Fruit fly (Drosophila melanogaster) whole organism, embryonic: ENCODE data around the gene CG32647.

Experiments used
- Abd-B ChIP-seq: fragments of 200-800 bp; sonication (Bioruptor generic); optimal IDR thresholded peaks from 2 replicates; lab custom pipeline; 2018; ENCODE audit warnings: missing biosample characterization, mild to moderate bottlenecking, missing genetic modification characterization, moderate library complexity
- BEAF-32 ChIP-seq: fragments of 200-800 bp; sonication (Bioruptor generic); optimal IDR thresholded peaks from 3 replicates; lab custom pipeline; 2017; ENCODE audit warnings: missing biosample characterization, missing genetic modification characterization, mild to moderate bottlenecking, moderate library complexity, missing genetic modification reagents
- Bteb2 ChIP-seq: fragments of 200-800 bp; sonication (Bioruptor generic); optimal IDR thresholded peaks from 2 replicates; lab custom pipeline; 2016; ENCODE audit warnings: missing biosample characterization, missing genetic modification characterization
- CG12104 ChIP-seq: fragments of 200-800 bp; sonication (Bioruptor generic); optimal IDR thresholded peaks from 3 replicates; lab custom pipeline; 2016; ENCODE audit warnings: missing biosample characterization, missing genetic modification characterization
- CG15073 ChIP-seq: fragments of 200-800 bp; sonication (Bioruptor generic); optimal IDR thresholded peaks from 2 replicates; lab custom pipeline; 2016; ENCODE audit warnings: missing biosample characterization, missing genetic modification characterization
- CG15514 ChIP-seq: fragments of 200-800 bp; sonication (Bioruptor generic); optimal IDR thresholded peaks from 3 replicates; lab custom pipeline; 2017; ENCODE audit warnings: missing biosample characterization, missing genetic modification characterization, mild to moderate bottlenecking, moderate library complexity, missing genetic modification reagents
- CG15696 ChIP-seq: fragments of 200-800 bp; sonication (Bioruptor generic); optimal IDR thresholded peaks from 2 replicates; lab custom pipeline; 2019; ENCODE audit warnings: missing biosample characterization, mild to moderate bottlenecking, missing genetic modification characterization, moderate library complexity
- CG16813 ChIP-seq: fragments of 200-800 bp; sonication (Bioruptor generic); IDR thresholded peaks from 3 replicates; pipeline ENCODE4 v1.3.6; 2022; ENCODE audit warnings: missing biosample characterization, missing genetic modification characterization; ENCODE audit not compliant: partially characterized antibody
- CG17385 ChIP-seq: fragments of 200-800 bp; sonication (Bioruptor generic); optimal IDR thresholded peaks from 3 replicates; lab custom pipeline; 2018; ENCODE audit warnings: missing biosample characterization, mild to moderate bottlenecking, missing genetic modification characterization
- CG17802 ChIP-seq: fragments of 200-800 bp; sonication (Bioruptor generic); optimal IDR thresholded peaks from 2 replicates; lab custom pipeline; 2018; ENCODE audit warnings: missing biosample characterization, mild to moderate bottlenecking, missing genetic modification characterization, moderate library complexity
- CG2116 ChIP-seq: fragments of 200-800 bp; sonication (Bioruptor generic); optimal IDR thresholded peaks from 3 replicates; lab custom pipeline; 2018; ENCODE audit warnings: missing biosample characterization, mild to moderate bottlenecking, missing genetic modification characterization
- CG31224 ChIP-seq: fragments of 200-800 bp; sonication (Bioruptor generic); IDR thresholded peaks from 2 replicates; pipeline ENCODE4 v1.3.6; 2022; ENCODE audit warnings: missing biosample characterization, missing genetic modification characterization
- CG31441 ChIP-seq: fragments of 200-800 bp; sonication (Bioruptor generic); IDR thresholded peaks from 2 replicates; pipeline ENCODE4 v1.3.6; 2022; ENCODE audit warnings: missing biosample characterization, missing genetic modification characterization
- CG33557 ChIP-seq: fragments of 200-800 bp; sonication (Bioruptor generic); optimal IDR thresholded peaks from 2 replicates; lab custom pipeline; 2019; ENCODE audit warnings: missing biosample characterization, mild to moderate bottlenecking, missing genetic modification characterization, moderate library complexity
- CG34224 ChIP-seq: fragments of 200-800 bp; sonication (Bioruptor generic); IDR thresholded peaks from 3 replicates; pipeline ENCODE4 v1.3.6; 2022; ENCODE audit warnings: missing biosample characterization, missing genetic modification characterization; ENCODE audit not compliant: partially characterized antibody
- CG42726 ChIP-seq: fragments of 200-800 bp; sonication (Bioruptor generic); IDR thresholded peaks from 2 replicates; pipeline ENCODE4 v1.3.6; 2022; ENCODE audit warnings: missing biosample characterization, missing genetic modification characterization; ENCODE audit not compliant: partially characterized antibody
- CG4820 ChIP-seq: fragments of 200-800 bp; sonication (Bioruptor generic); optimal IDR thresholded peaks from 3 replicates; lab custom pipeline; 2016; ENCODE audit warnings: missing biosample characterization, missing genetic modification characterization
- CG6791 ChIP-seq: fragments of 200-800 bp; sonication (Bioruptor generic); IDR thresholded peaks from 3 replicates; pipeline ENCODE4 v1.3.6; 2022; ENCODE audit warnings: missing biosample characterization, missing genetic modification characterization; ENCODE audit not compliant: partially characterized antibody
- CG9437 ChIP-seq: fragments of 200-800 bp; sonication (Bioruptor generic); optimal IDR thresholded peaks from 2 replicates; lab custom pipeline; 2018; ENCODE audit warnings: missing biosample characterization, mild to moderate bottlenecking, missing genetic modification characterization
- CG9932 ChIP-seq: fragments of 200-800 bp; sonication (Bioruptor generic); IDR thresholded peaks from 2 replicates; pipeline ENCODE4 v1.3.6; 2022; ENCODE audit warnings: missing biosample characterization, missing genetic modification characterization
- Camta ChIP-seq: fragments of 200-800 bp; sonication (Bioruptor generic); optimal IDR thresholded peaks from 2 replicates; lab custom pipeline; 2016; ENCODE audit warnings: missing biosample characterization, missing genetic modification characterization
- Dad ChIP-seq: fragments of 200-800 bp; sonication (Bioruptor generic); optimal IDR thresholded peaks from 3 replicates; lab custom pipeline; 2016; ENCODE audit warnings: missing biosample characterization, missing genetic modification characterization
- Dll ChIP-seq: fragments of 200-800 bp; sonication (Bioruptor generic); IDR thresholded peaks from 4 replicates; pipeline ENCODE4 v1.3.6; 2022; ENCODE audit warnings: missing biosample characterization, missing genetic modification characterization; ENCODE audit not compliant: partially characterized antibody
- H15 ChIP-seq: fragments of 200-800 bp; sonication (Bioruptor generic); IDR thresholded peaks from 3 replicates; pipeline ENCODE4 v1.3.6; 2022; ENCODE audit warnings: missing biosample characterization, missing genetic modification characterization
- Med ChIP-seq: fragments of 200-800 bp; sonication (Bioruptor generic); peaks from one replicate; lab custom pipeline; 2016; ENCODE audit warnings: missing biosample characterization, missing genetic modification characterization, mild to moderate bottlenecking, inconsistent platforms, moderate library complexity
- NK7.1 ChIP-seq: fragments of 200-800 bp; sonication (Bioruptor generic); optimal IDR thresholded peaks from 3 replicates; lab custom pipeline; 2016; ENCODE audit warnings: missing biosample characterization, missing genetic modification characterization
- Sry-δ ChIP-seq: fragments of 200-800 bp; sonication (Bioruptor generic); optimal IDR thresholded peaks from 2 replicates; lab custom pipeline; 2016; ENCODE audit warnings: missing biosample characterization, missing genetic modification characterization
- Xrp1 ChIP-seq: fragments of 200-800 bp; sonication (Bioruptor generic); IDR thresholded peaks from 2 replicates; pipeline ENCODE4 v1.3.6; 2022; ENCODE audit warnings: missing biosample characterization, missing genetic modification characterization
- amos ChIP-seq: fragments of 200-800 bp; sonication (Bioruptor generic); IDR thresholded peaks from 2 replicates; pipeline ENCODE4 v1.3.6; 2022; ENCODE audit warnings: missing biosample characterization, missing genetic modification characterization; ENCODE audit not compliant: partially characterized antibody
- ato ChIP-seq: fragments of 200-800 bp; sonication (Bioruptor generic); IDR thresholded peaks from 2 replicates; pipeline ENCODE4 v1.3.6; 2022; ENCODE audit warnings: missing biosample characterization, missing genetic modification characterization; ENCODE audit not compliant: partially characterized antibody
- bbx ChIP-seq: fragments of 200-800 bp; sonication (Bioruptor generic); IDR thresholded peaks from 2 replicates; pipeline ENCODE4 v1.3.6; 2022; ENCODE audit warnings: missing biosample characterization, missing genetic modification characterization; ENCODE audit not compliant: partially characterized antibody
- cg ChIP-seq: fragments of 200-800 bp; sonication (Bioruptor generic); optimal IDR thresholded peaks from 3 replicates; lab custom pipeline; 2019; ENCODE audit warnings: missing biosample characterization, mild to moderate bottlenecking, missing genetic modification characterization, moderate library complexity
- dm ChIP-seq: fragments of 200-800 bp; sonication (Bioruptor generic); optimal IDR thresholded peaks from 3 replicates; lab custom pipeline; 2016; ENCODE audit warnings: missing biosample characterization, missing genetic modification characterization
- fd3F ChIP-seq: fragments of 200-800 bp; sonication (Bioruptor generic); optimal IDR thresholded peaks from 2 replicates; lab custom pipeline; 2018; ENCODE audit warnings: missing biosample characterization, mild to moderate bottlenecking, missing genetic modification characterization, moderate library complexity
- fd64A ChIP-seq: fragments of 200-800 bp; sonication (Bioruptor generic); optimal IDR thresholded peaks from 3 replicates; lab custom pipeline; 2018; ENCODE audit warnings: missing biosample characterization, mild to moderate bottlenecking, missing genetic modification characterization
- ftz-f1 ChIP-seq: fragments of 200-800 bp; sonication (Bioruptor generic); optimal IDR thresholded peaks from 2 replicates; lab custom pipeline; 2016; ENCODE audit warnings: missing biosample characterization, missing genetic modification characterization
- gem ChIP-seq: fragments of 200-800 bp; sonication (Bioruptor generic); optimal IDR thresholded peaks from 2 replicates; lab custom pipeline; 2019; ENCODE audit warnings: missing biosample characterization, mild to moderate bottlenecking, missing genetic modification characterization, moderate library complexity
- ham ChIP-seq: fragments of 200-800 bp; sonication (Bioruptor generic); IDR thresholded peaks from 2 replicates; pipeline ENCODE4 v1.3.6; 2022; ENCODE audit warnings: missing biosample characterization, missing genetic modification characterization
- hb ChIP-seq: fragments of 200-800 bp; sonication (Bioruptor generic); IDR thresholded peaks from 3 replicates; pipeline ENCODE4 v1.3.6; 2022; ENCODE audit warnings: missing biosample characterization, missing genetic modification characterization; ENCODE audit not compliant: partially characterized antibody
- nerfin-2 ChIP-seq: fragments of 200-800 bp; sonication (Bioruptor generic); IDR thresholded peaks from 2 replicates; pipeline ENCODE4 v1.3.6; 2022; ENCODE audit warnings: missing biosample characterization, missing genetic modification characterization; ENCODE audit not compliant: partially characterized antibody
- prd ChIP-seq, 3 experiments: fragments of >200 bp in 2 of 3; fragments of 200-800 bp in 1 of 3; sonication (Bioruptor generic) in 1 of 3; optimal IDR thresholded peaks in 2 of 3; IDR thresholded peaks in 1 of 3; 2 replicates in 2 of 3; 3 replicates in 1 of 3; pipeline versions ENCODE4 v1.3.6 to Lab custom; 2017 to 2022; ENCODE audit warnings: missing biosample characterization in 1 of 3, missing genetic modification characterization in 1 of 3
- pzg ChIP-seq: fragments of 200-800 bp; sonication (Bioruptor generic); optimal IDR thresholded peaks from 3 replicates; lab custom pipeline; 2018; ENCODE audit warnings: missing biosample characterization, mild to moderate bottlenecking, missing genetic modification characterization, moderate library complexity
- repo ChIP-seq: fragments of 200-800 bp; sonication (Bioruptor generic); optimal IDR thresholded peaks from 2 replicates; lab custom pipeline; 2016; ENCODE audit warnings: missing biosample characterization, missing genetic modification characterization
- row ChIP-seq: fragments of 200-800 bp; sonication (Bioruptor generic); IDR thresholded peaks from 3 replicates; pipeline ENCODE4 v1.3.6; 2022; ENCODE audit warnings: missing biosample characterization, missing genetic modification characterization
- shn ChIP-seq: fragments of 200-800 bp; sonication (Bioruptor generic); optimal IDR thresholded peaks from 3 replicates; lab custom pipeline; 2016; ENCODE audit warnings: missing biosample characterization, missing genetic modification characterization
- zf30C ChIP-seq: fragments of 200-800 bp; sonication (Bioruptor generic); optimal IDR thresholded peaks from 3 replicates; lab custom pipeline; 2018; ENCODE audit warnings: missing biosample characterization, mild to moderate bottlenecking, missing genetic modification characterization

Gene CG32647

dm6 chrX:12765076-12765475 is 19.7 kb downstream of the CG32647 start, which contains the start of gene Agpat1 (continued):
- TF ChIP-seq Bteb2 (GFP tag; lab: Kevin White, UChicago): no peak
- TF ChIP-seq CG6791: peak; percentile 87
- peak; percentile 73 for TF ChIP-seq nerfin-2 (GFP tag; lab: Robert Waterston, UW)
- no peak for TF ChIP-seq prd (optimal IDR thresholded peaks at IDR 0.05; lab: Kevin White, UChicago)
- TF ChIP-seq prd (GFP tag; IDR thresholded peaks at IDR 0.05; lab: Robert Waterston, UW): no peak
- no peak for TF ChIP-seq ham
- TF ChIP-seq Med (GFP tag; lab: Kevin White, UChicago): peak; percentile 55
- peak; percentile 76 for TF ChIP-seq CG16813 (GFP tag; lab: Robert Waterston, UW)
- no peak for TF ChIP-seq Camta
- TF ChIP-seq Dll: peak; percentile 85; the same call in 3 of the 4 replicates
- no peak; the same call in 1 of the 2 replicates for TF ChIP-seq CG42726 (GFP tag; lab: Robert Waterston, UW)
- peak; percentile 80 for TF ChIP-seq CG34224 (GFP tag; lab: Robert Waterston, UW)
- peak; percentile 86 for TF ChIP-seq bbx (GFP tag; lab: Robert Waterston, UW)
- TF ChIP-seq, all 482 proteins: peak for 44

DNA sequence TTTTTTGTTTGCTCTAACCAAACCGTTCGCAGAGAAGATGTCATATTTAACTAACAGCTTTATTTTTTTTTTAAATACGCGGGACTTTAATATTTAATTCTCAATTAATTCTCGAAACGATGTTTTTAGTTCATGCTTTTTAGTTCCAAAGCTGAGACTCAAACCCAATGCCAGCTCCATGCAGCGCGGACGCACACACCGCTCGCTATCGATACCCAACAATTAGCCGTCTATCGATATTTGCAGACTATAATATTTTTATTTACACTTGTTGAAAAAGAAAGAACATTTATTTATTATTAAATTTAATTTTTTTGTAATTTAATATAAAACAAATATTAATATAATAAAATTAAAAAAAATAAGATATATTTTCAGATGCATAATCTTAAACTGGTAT is 20.1 kb downstream of the CG32647 start:
- TF ChIP-seq gem (no peak), CG17385 (no peak), CG31441 (GFP tag; lab: Robert Waterston, UW) (0 out of 2 replicates have a peak, but pooled peaks have one; percentile 21), CG12104 (GFP tag; lab: Kevin White, UChicago) (no peak), CG2116 (GFP tag; lab: Kevin White, UChicago) (no peak), BEAF-32 (GFP tag; lab: Kevin White, UChicago) (peak; percentile 69), dm (no peak), CG15073 (GFP tag; lab: Kevin White, UChicago) (no peak), CG15514 (GFP tag; lab: Kevin White, UChicago) (peak; percentile 78), CG17802 (tag; lab: Kevin White, UChicago) (no peak), NK7.1 (GFP tag; lab: Kevin White, UChicago) (no peak), Dad (no peak), Xrp1 (GFP tag; lab: Robert Waterston, UW) (no peak), repo (GFP tag; lab: Kevin White, UChicago) (no peak), fd3F (GFP tag; lab: Kevin White, UChicago) (no peak), zf30C (GFP tag; lab: Kevin White, UChicago) (no peak), CG15696 (no peak), nerfin-2 (GFP tag; lab: Robert Waterston, UW) (peak; percentile 8), CG9932 (GFP tag; lab: Robert Waterston, UW) (peak; percentile 31; the same call in 1 of the 2 replicates), H15 (GFP tag; lab: Robert Waterston, UW) (no peak), ato (GFP tag; lab: Robert Waterston, UW) (peak; percentile 44; the same call in 1 of the 2 replicates), hb (GFP tag; lab: Robert Waterston, UW) (peak; percentile 74; the same call in 2 of the 3 replicates), CG31224 (GFP tag; lab: Robert Waterston, UW) (no peak), CG33557 (GFP tag; lab: Kevin White, UChicago) (no peak), CG42726 (GFP tag; lab: Robert Waterston, UW) (peak; percentile 75; the same call in 1 of the 2 replicates), shn (no peak), CG4820 (GFP tag; lab: Kevin White, UChicago) (no peak), CG16813 (GFP tag; lab: Robert Waterston, UW) (peak; percentile 79), ftz-f1 (GFP tag; lab: Kevin White, UChicago) (no peak), CG6791 (peak; percentile 79), pzg (GFP tag; lab: Kevin White, UChicago) (peak; percentile 33), cg (no peak), Abd-B (GFP tag; lab: Kevin White, UChicago) (no peak), row (GFP tag; lab: Robert Waterston, UW) (peak; percentile 40; the same call in 1 of the 3 replicates), Sry-δ (GFP tag; lab: Kevin White, UChicago) (peak; percentile 48), amos (peak; percentile 72), CG9437 (no peak), fd64A (GFP tag; lab: Kevin White, UChicago) (no peak)
